Fruit fly (Drosophila melanogaster): ENCODE data around the gene CG34456.

Gene CG34456

DNA sequence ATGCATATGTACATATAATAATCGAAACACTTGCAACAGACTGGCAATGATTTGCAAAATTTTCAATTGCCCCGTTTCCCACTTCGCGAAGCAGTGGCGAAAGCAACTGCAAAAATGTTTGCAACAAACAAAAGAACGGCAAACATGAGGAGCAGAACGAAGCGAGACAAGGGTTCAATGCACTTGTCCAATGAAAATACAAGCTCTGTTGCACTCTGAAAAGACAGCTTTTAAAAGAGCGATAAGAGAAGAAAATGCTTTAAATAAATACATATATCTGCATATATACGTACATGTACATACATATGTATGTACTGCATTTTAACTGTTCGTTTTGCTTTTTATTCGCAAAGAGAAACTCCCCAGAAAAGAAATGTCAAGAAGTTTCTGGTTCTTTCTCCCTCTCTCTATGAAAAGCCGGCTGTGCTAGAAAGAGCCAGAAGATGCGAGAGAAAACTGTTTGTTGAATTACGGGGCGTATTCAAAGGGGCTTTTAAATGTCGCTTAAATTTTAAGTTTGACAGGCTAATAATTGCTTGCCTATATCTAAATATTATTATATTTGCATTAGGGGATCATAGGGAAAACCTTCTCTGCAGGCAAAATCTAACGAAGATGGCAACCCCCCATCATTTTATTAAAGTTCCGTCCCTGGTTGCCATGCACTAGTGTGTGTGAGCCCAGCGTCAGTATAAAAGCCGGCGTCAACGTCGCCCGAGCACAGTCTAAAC is 21.6 kb downstream of the CG34456 start, which contains the start of gene Hsp27 (continued):
- peak; percentile 98 for TF ChIP-seq Chrac-16 (GFP tag; optimal IDR thresholded peaks at IDR 0.05)
- TF ChIP-seq B-H2 (GFP tag; optimal IDR thresholded peaks at IDR 0.05): peak; percentile 75
- TF ChIP-seq maf-S (GFP tag; optimal IDR thresholded peaks at IDR 0.05): peak; percentile 91
- peak; percentile 98 for TF ChIP-seq CG6272 (GFP tag; IDR thresholded peaks at IDR 0.05)
- TF ChIP-seq CG10209 (GFP tag; optimal IDR thresholded peaks at IDR 0.05): peak; percentile 98
- TF ChIP-seq pan (optimal IDR thresholded peaks at IDR 0.05): no peak
- peak in 1 of 2 experiments; percentile 99 for TF ChIP-seq pan (GFP tag; optimal IDR thresholded peaks at IDR 0.05 in 1 of 2, IDR thresholded peaks at IDR 0.05 in 1 of 2)
- peak; percentile 33 for TF ChIP-seq Kr (GFP tag; optimal IDR thresholded peaks at IDR 0.05)
- peak; percentile 97 for TF ChIP-seq danr (GFP tag; IDR thresholded peaks at IDR 0.05)
- peak; percentile 48; the same call in 2 of the 3 replicates for TF ChIP-seq knrl (GFP tag; IDR thresholded peaks at IDR 0.05; ENCODE audit: partially characterized antibody)
- TF ChIP-seq repo (GFP tag; optimal IDR thresholded peaks at IDR 0.05): peak; percentile 89
- TF ChIP-seq grn (GFP tag; optimal IDR thresholded peaks at IDR 0.05): peak; percentile 86
- TF ChIP-seq CG18619 (GFP tag; optimal IDR thresholded peaks at IDR 0.05): peak; percentile 97
- TF ChIP-seq ara (GFP tag; IDR thresholded peaks at IDR 0.05): peak; percentile 99

DNA sequence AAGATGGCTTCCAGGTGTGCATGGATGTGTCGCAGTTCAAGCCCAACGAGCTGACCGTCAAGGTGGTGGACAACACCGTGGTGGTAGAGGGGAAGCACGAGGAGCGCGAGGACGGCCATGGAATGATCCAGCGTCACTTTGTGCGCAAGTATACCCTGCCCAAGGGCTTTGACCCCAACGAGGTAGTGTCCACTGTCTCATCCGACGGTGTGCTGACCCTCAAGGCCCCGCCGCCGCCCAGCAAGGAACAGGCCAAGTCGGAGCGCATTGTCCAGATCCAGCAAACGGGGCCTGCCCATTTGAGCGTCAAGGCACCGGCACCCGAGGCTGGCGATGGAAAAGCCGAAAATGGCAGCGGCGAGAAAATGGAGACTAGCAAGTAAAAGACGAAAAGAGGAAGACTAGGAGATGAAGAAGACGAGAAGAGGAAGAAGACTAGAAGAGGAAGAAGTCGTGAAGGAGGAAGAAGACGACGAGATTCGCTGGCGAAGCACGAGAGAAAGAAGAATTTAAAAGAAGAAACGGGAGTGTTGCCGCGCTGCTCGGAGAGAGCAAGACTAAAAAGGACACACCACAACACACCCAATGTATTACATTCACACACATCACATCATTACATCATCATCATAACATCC is 22.7 kb downstream of the CG34456 start:
- TF ChIP-seq Bgb (GFP tag; IDR thresholded peaks at IDR 0.05; ENCODE audit: partially characterized antibody) (no peak), org-1 (GFP tag; optimal IDR thresholded peaks at IDR 0.05) (no peak), Mad (GFP tag; optimal IDR thresholded peaks at IDR 0.05) (no peak), CG5953 (GFP tag; IDR thresholded peaks at IDR 0.05) (no peak), run (tag; optimal IDR thresholded peaks at IDR 0.05) (no peak), CG6854 (GFP tag; optimal IDR thresholded peaks at IDR 0.05) (no peak), CG9727 (GFP tag; optimal IDR thresholded peaks at IDR 0.05) (no peak), CG17385 (GFP tag; optimal IDR thresholded peaks at IDR 0.05) (peak; percentile 59), kni (GFP tag; optimal IDR thresholded peaks at IDR 0.05) (peak; percentile 53), Med (GFP tag) (peak; percentile 44), vvl (GFP tag; IDR thresholded peaks at IDR 0.05) (0 out of 2 replicates have a peak, but pooled peaks have one; percentile 9), CG6272 (GFP tag; IDR thresholded peaks at IDR 0.05) (no peak), CG16863 (GFP tag; optimal IDR thresholded peaks at IDR 0.05) (no peak), Sry-δ (GFP tag; optimal IDR thresholded peaks at IDR 0.05) (no peak), slbo (GFP tag; IDR thresholded peaks at IDR 0.05) (0 out of 2 replicates have a peak, but pooled peaks have one; percentile 16), cg (GFP tag; optimal IDR thresholded peaks at IDR 0.05) (no peak), CG31441 (GFP tag; IDR thresholded peaks at IDR 0.05) (no peak), Spps (tag; optimal IDR thresholded peaks at IDR 0.05) (no peak), CG7786 (GFP tag; optimal IDR thresholded peaks at IDR 0.05) (no peak)

DNA sequence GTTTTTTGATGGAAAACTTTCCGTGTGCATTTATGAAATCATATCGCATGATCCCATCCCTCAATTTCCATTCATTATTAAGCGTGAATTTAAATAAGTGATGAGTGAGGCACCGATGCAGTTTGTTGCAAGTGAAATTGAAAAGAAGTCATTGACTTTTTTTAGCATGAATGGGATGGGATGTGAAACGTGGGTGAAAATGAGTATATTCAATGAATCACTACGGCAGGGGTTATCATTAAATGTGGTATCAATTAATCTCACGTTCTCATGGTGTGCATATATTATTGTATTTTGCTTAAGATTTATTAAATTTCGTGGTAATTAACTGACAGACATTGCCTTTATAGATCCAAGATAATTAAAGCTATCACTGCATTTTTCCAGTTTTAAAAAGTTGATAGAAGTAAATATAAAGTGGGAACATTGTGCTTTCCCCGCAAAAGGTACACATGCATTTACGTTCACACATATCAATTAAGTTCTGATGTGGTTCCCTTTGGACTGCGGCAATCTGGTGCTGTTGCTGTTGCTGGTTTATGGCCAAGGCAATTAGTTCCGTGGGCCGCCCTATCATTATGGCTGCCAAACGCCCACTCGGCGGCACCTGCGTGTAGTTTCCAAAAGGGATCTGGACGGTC is 29.6 kb downstream of the CG34456 start:
- TF ChIP-seq lab (GFP tag; optimal IDR thresholded peaks at IDR 0.05): no peak
- no peak for TF ChIP-seq CG3726 (GFP tag; IDR thresholded peaks at IDR 0.05)
- no peak for TF ChIP-seq grau (tag; optimal IDR thresholded peaks at IDR 0.05)
- no peak for TF ChIP-seq mld (GFP tag; IDR thresholded peaks at IDR 0.05; ENCODE audit: partially characterized antibody)
- TF ChIP-seq CG14860 (GFP tag; IDR thresholded peaks at IDR 0.05; ENCODE audit: partially characterized antibody): no peak
- TF ChIP-seq CG17328 (GFP tag; IDR thresholded peaks at IDR 0.05): no peak
- peak; percentile 62 for TF ChIP-seq sens (GFP tag)
- TF ChIP-seq CG7372 (GFP tag; IDR thresholded peaks at IDR 0.05): no peak
- TF ChIP-seq Aef1 (GFP tag; IDR thresholded peaks at IDR 0.05): no peak
- no peak for TF ChIP-seq chm (GFP tag; IDR thresholded peaks at IDR 0.05)
- no peak for TF ChIP-seq CG7928 (GFP tag; optimal IDR thresholded peaks at IDR 0.05)
- peak; percentile 19 for TF ChIP-seq exex (tag; optimal IDR thresholded peaks at IDR 0.05)
- TF ChIP-seq jing (GFP tag; optimal IDR thresholded peaks at IDR 0.05): no peak

Measured in whole organism, embryonic.